Worm (Caenorhabditis elegans): Measurements from ENCODE around the gene Y110A2AL.1.
A peak's percentile ranks its signal among the peaks of the same experiment; 100 is the strongest.

The Y110A2AL.1 gene

ce11 chrII:2857559-2857958 is 17.3 kb upstream of the Y110A2AL.1 start:
- no peak for TF ChIP-seq irx-1 (tag; optimal IDR thresholded peaks at IDR 0.05)
- TF ChIP-seq lsy-2 (tag; optimal IDR thresholded peaks at IDR 0.05): no peak
- no peak for TF ChIP-seq ztf-4 (tag; optimal IDR thresholded peaks at IDR 0.05)
- no peak for TF ChIP-seq aly-2 (tag; optimal IDR thresholded peaks at IDR 0.05)
- TF ChIP-seq mep-1 (tag; optimal IDR thresholded peaks at IDR 0.05): no peak
- no peak for TF ChIP-seq zag-1 (tag; optimal IDR thresholded peaks at IDR 0.05)
- no peak for TF ChIP-seq skn-1 (tag; optimal IDR thresholded peaks at IDR 0.05)
- TF ChIP-seq C34B4.2 (tag; optimal IDR thresholded peaks at IDR 0.05): no peak
- TF ChIP-seq efl-1 (optimal IDR thresholded peaks at IDR 0.05): no peak
- TF ChIP-seq efl-1 (GFP tag; optimal IDR thresholded peaks at IDR 0.05 in 1 of 2): peak in 1 of 2 experiments; percentile 66
- no peak for TF ChIP-seq zip-4 (GFP tag; optimal IDR thresholded peaks at IDR 0.05)
- TF ChIP-seq egl-13 (tag; optimal IDR thresholded peaks at IDR 0.05): no peak
- TF ChIP-seq elt-3 (tag; optimal IDR thresholded peaks at IDR 0.05): peak; percentile 16 to 88 (median 73)
- TF ChIP-seq lin-14 (GFP tag; optimal IDR thresholded peaks at IDR 0.05): peak; percentile 53
- TF ChIP-seq dpl-1 (GFP tag; optimal IDR thresholded peaks at IDR 0.05): no peak
- no peak for TF ChIP-seq mef-2 (tag; optimal IDR thresholded peaks at IDR 0.05)
- TF ChIP-seq nhr-90 (tag; optimal IDR thresholded peaks at IDR 0.05; ENCODE audit: poor library complexity): no peak
- no peak for TF ChIP-seq hlh-4 (tag; optimal IDR thresholded peaks at IDR 0.05)
- no peak for TF ChIP-seq ceh-82 (tag; optimal IDR thresholded peaks at IDR 0.05)
- no peak for TF ChIP-seq Y116A8C.19 (tag; optimal IDR thresholded peaks at IDR 0.05; ENCODE audit: borderline replicate concordance)
- TF ChIP-seq nhr-12 (tag; optimal IDR thresholded peaks at IDR 0.05): no peak
- no peak for TF ChIP-seq unc-30 (tag; optimal IDR thresholded peaks at IDR 0.05)
- TF ChIP-seq sup-37 (GFP tag; optimal IDR thresholded peaks at IDR 0.05): no peak
- no peak for TF ChIP-seq nhr-47 (tag; optimal IDR thresholded peaks at IDR 0.05)
- TF ChIP-seq ceh-90 (tag; optimal IDR thresholded peaks at IDR 0.05): no peak
- no peak for TF ChIP-seq snpc-4 (tag; optimal IDR thresholded peaks at IDR 0.05)
- peak; percentile 29 for TF ChIP-seq rnt-1 (tag; optimal IDR thresholded peaks at IDR 0.05)
- no peak for TF ChIP-seq egl-27 (tag; optimal IDR thresholded peaks at IDR 0.05)
- TF ChIP-seq isw-1 (GFP tag; IDR thresholded peaks at IDR 0.05): no peak
- peak; percentile 90 for TF ChIP-seq pag-3 (tag; optimal IDR thresholded peaks at IDR 0.05; ENCODE audit: borderline replicate concordance, insufficient read depth)
- TF ChIP-seq ceh-88 (GFP tag; IDR thresholded peaks at IDR 0.05): no peak
- no peak for TF ChIP-seq fkh-4 (tag; optimal IDR thresholded peaks at IDR 0.05; ENCODE audit: borderline replicate concordance)
- TF ChIP-seq blmp-1 (tag; optimal IDR thresholded peaks at IDR 0.05): peak; percentile 79
- TF ChIP-seq ztf-11 (tag; optimal IDR thresholded peaks at IDR 0.05): no peak
- no peak for TF ChIP-seq C04F5.9 (tag; optimal IDR thresholded peaks at IDR 0.05)
- no peak for TF ChIP-seq nhr-28 (tag; optimal IDR thresholded peaks at IDR 0.05)
- TF ChIP-seq nhr-77 (tag; optimal IDR thresholded peaks at IDR 0.05): no peak
- TF ChIP-seq nhr-237 (tag; optimal IDR thresholded peaks at IDR 0.05): no peak
- no peak for TF ChIP-seq unc-86 (tag; optimal IDR thresholded peaks at IDR 0.05)
- TF ChIP-seq pax-3 (tag; optimal IDR thresholded peaks at IDR 0.05): no peak
- TF ChIP-seq fkh-8 (tag; optimal IDR thresholded peaks at IDR 0.05): no peak
- no peak for TF ChIP-seq grh-1 (GFP tag; IDR thresholded peaks at IDR 0.05)
- TF ChIP-seq vab-15 (tag; optimal IDR thresholded peaks at IDR 0.05): no peak
- no peak for TF ChIP-seq sptf-1 (tag; optimal IDR thresholded peaks at IDR 0.05)
- no peak for TF ChIP-seq lin-35 (GFP tag; optimal IDR thresholded peaks at IDR 0.05)
- no peak for TF ChIP-seq hpl-2 (GFP tag; optimal IDR thresholded peaks at IDR 0.05)
- TF ChIP-seq xbp-1 (tag; optimal IDR thresholded peaks at IDR 0.05): no peak
- no peak for TF ChIP-seq F16B12.6 (tag; optimal IDR thresholded peaks at IDR 0.05)
- TF ChIP-seq nhr-20 (tag; optimal IDR thresholded peaks at IDR 0.05): peak; percentile 35
- no peak for TF ChIP-seq tlp-1 (tag; optimal IDR thresholded peaks at IDR 0.05)
- no peak for TF ChIP-seq nhr-11 (tag; optimal IDR thresholded peaks at IDR 0.05)
- no peak for TF ChIP-seq nhr-84 (tag; optimal IDR thresholded peaks at IDR 0.05)
- no peak for TF ChIP-seq mab-9 (GFP tag; IDR thresholded peaks at IDR 0.05)
- TF ChIP-seq lir-3 (tag; optimal IDR thresholded peaks at IDR 0.05; ENCODE audit: poor library complexity): no peak
